Fruit fly (Drosophila melanogaster): ENCODE results near the gene RpL24-like.
A peak's percentile ranks its signal among the peaks of the same experiment; 100 is the strongest.

The RpL24-like gene

dm6 chr3R:11431395-11431977 is at the start of gene RpL24-like, which contains the start of gene CG5276:
Gene RpL24-like (minus strand): TSS chr3R:11431582.
Gene CG5276 (plus strand): TSS chr3R:11431738.
- TF ChIP-seq CG5204 (GFP tag; optimal IDR thresholded peaks at IDR 0.05) (no peak), pad (GFP tag; optimal IDR thresholded peaks at IDR 0.05) (no peak), CG12768 (GFP tag; optimal IDR thresholded peaks at IDR 0.05) (no peak), Mnt (GFP tag; optimal IDR thresholded peaks at IDR 0.05) (peak; percentile 99), CG1620 (GFP tag; optimal IDR thresholded peaks at IDR 0.05) (no peak), Clk (GFP tag; optimal IDR thresholded peaks at IDR 0.05) (no peak), CG11617 (GFP tag; optimal IDR thresholded peaks at IDR 0.05) (peak; percentile 69), tj (GFP tag; optimal IDR thresholded peaks at IDR 0.05) (peak; percentile 11), bab1 (GFP tag; optimal IDR thresholded peaks at IDR 0.05) (peak; percentile 36)

- TF ChIP-seq Mnt (GFP tag; optimal IDR thresholded peaks at IDR 0.05) (no peak), cnc (optimal IDR thresholded peaks at IDR 0.05) (no peak)
Measured at dm6 chr3R:11469745-11470144, 38.4 kb upstream of the RpL24-like start.

dm6 chr3R:11467812-11468211 is 36.4 kb upstream of the RpL24-like start:
- TF ChIP-seq cnc (optimal IDR thresholded peaks at IDR 0.05) (no peak), CG1620 (GFP tag; optimal IDR thresholded peaks at IDR 0.05) (no peak)

dm6 chr3R:11460502-11461358 is 29.3 kb upstream of the RpL24-like start, which contains the start of gene PGRP-LB:
Gene PGRP-LB (minus strand): TSS chr3R:11460552.
- peak; percentile 14 for TF ChIP-seq Hr96 (GFP tag; optimal IDR thresholded peaks at IDR 0.05)
- peak; percentile 14 for TF ChIP-seq kay (GFP tag; ENCODE audit: borderline replicate concordance)
- TF ChIP-seq CG12768 (GFP tag; optimal IDR thresholded peaks at IDR 0.05) = peak; percentile 28
- TF ChIP-seq Mnt (GFP tag; optimal IDR thresholded peaks at IDR 0.05) = no peak
- TF ChIP-seq CG11617 (GFP tag; optimal IDR thresholded peaks at IDR 0.05) = peak; percentile 27
- peak; percentile 65 for TF ChIP-seq cic (GFP tag; optimal IDR thresholded peaks at IDR 0.05)
- TF ChIP-seq toe (GFP tag; optimal IDR thresholded peaks at IDR 0.05) = no peak

- TF ChIP-seq CG33017 (tag; optimal IDR thresholded peaks at IDR 0.05) = no peak
- TF ChIP-seq CG12768 (GFP tag; optimal IDR thresholded peaks at IDR 0.05) = no peak
- no peak for TF ChIP-seq Crg-1 (GFP tag; optimal IDR thresholded peaks at IDR 0.05)
- TF ChIP-seq CG14711 (tag; optimal IDR thresholded peaks at IDR 0.05) = no peak
- TF ChIP-seq Mnt (GFP tag; optimal IDR thresholded peaks at IDR 0.05) = no peak
- TF ChIP-seq cic (GFP tag; optimal IDR thresholded peaks at IDR 0.05) = no peak
- TF ChIP-seq toe (GFP tag; optimal IDR thresholded peaks at IDR 0.05) = no peak
- TF ChIP-seq CG7101 (tag; optimal IDR thresholded peaks at IDR 0.05) = no peak
- TF ChIP-seq Hr96 (GFP tag; optimal IDR thresholded peaks at IDR 0.05) = no peak
Measured at dm6 chr3R:11458851-11459175, 27.4 kb upstream of the RpL24-like start.

- TF ChIP-seq CG11617 (GFP tag; optimal IDR thresholded peaks at IDR 0.05) (peak; percentile 54), CG7101 (tag; optimal IDR thresholded peaks at IDR 0.05) (peak; percentile 72), Clk (GFP tag; optimal IDR thresholded peaks at IDR 0.05) (no peak), pad (GFP tag; optimal IDR thresholded peaks at IDR 0.05) (peak; percentile 17), kay (GFP tag; ENCODE audit: borderline replicate concordance) (peak; percentile 59), ovo (GFP tag; optimal IDR thresholded peaks at IDR 0.05) (no peak), CG12768 (GFP tag; optimal IDR thresholded peaks at IDR 0.05) (peak; percentile 59), bab1 (GFP tag; optimal IDR thresholded peaks at IDR 0.05) (no peak), CG33017 (tag; optimal IDR thresholded peaks at IDR 0.05) (peak; percentile 72), Hr96 (GFP tag; optimal IDR thresholded peaks at IDR 0.05) (peak; percentile 17), CG14711 (tag; optimal IDR thresholded peaks at IDR 0.05) (peak; percentile 66), Mnt (GFP tag; optimal IDR thresholded peaks at IDR 0.05) (peak; percentile 47), cic (GFP tag; optimal IDR thresholded peaks at IDR 0.05) (no peak), CG7045 (GFP tag; optimal IDR thresholded peaks at IDR 0.05) (no peak)
Measured at dm6 chr3R:11458022-11458850, 26.9 kb upstream of the RpL24-like start.

- TF ChIP-seq CG12768 (GFP tag; optimal IDR thresholded peaks at IDR 0.05) (no peak), kay (GFP tag; ENCODE audit: borderline replicate concordance) (peak; percentile 14), toe (GFP tag; optimal IDR thresholded peaks at IDR 0.05) (no peak)
Measured at dm6 chr3R:11457286-11457685, 25.9 kb upstream of the RpL24-like start.

All from whole organism, adult.